Worm (Caenorhabditis elegans) whole organism, L4/young adult: ENCODE measurements around the gene clec-148.

Source experiments
- W03F9.2 ChIP-seq: fragments of 150-350 bp; optimal IDR thresholded peaks from 2 replicates; lab custom pipeline; 2014; ENCODE audit warnings: missing biosample characterization, missing genetic modification characterization
- dao-5 ChIP-seq: sonication (generic microtip); optimal IDR thresholded peaks from 2 replicates; lab custom pipeline; 2016; ENCODE audit warnings: missing genotype, missing genetic modification characterization, moderate library complexity, missing compliant biosample characterization
- him-1 ChIP-seq: sonication (generic microtip); optimal IDR thresholded peaks from 2 replicates; lab custom pipeline; 2016; ENCODE audit warnings: missing genotype, missing genetic modification reagents, missing genetic modification characterization, missing compliant biosample characterization

clec-148 gene

DNA sequence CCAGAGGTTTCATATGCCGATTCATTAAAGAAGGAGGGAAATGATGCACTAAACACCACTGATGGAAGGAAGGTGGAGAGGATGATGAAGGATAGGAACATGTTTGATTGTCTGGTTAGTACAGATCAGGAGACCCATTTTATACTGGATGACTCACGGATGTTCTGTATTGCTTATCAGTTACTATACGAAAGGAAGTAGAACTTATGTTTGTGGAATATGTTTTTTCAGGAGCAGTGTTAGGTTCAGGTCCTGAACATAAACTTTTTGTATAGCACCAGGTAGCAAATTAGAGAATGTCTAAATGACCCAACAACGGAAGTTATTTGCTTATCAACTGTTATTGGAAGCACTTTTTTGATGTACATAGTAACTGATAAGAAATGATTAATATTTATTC lies at the start of gene clec-148:
Gene clec-148 (minus strand): TSS at position 101 of the 400 bp plus-strand sequence.
- TF ChIP-seq dao-5 (tag; lab: Kevin White, UChicago) (no peak), him-1 (tag; lab: Kevin White, UChicago) (no peak), W03F9.2 (tag; lab: Kevin White, UChicago) (no peak)

DNA sequence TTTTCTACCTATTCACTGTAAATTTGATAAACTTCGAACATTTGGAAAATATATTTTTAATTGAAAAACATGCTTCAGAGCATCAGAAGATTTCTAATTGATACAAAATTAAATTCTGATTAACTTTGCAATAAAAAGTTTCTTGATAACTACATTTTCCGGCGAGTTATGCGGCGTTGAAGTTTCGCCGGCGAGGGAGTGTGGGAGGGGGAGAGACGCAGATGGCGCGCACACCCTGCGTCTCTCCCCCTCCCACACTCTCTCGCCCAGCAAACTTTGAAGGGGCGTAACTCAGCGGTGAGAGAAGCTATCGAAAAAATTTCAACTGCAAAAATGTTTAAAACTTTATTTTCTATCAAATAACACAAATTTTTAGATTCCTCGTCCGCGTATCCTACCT lies 46.9 kb upstream of the clec-148 start:
- no peak for TF ChIP-seq W03F9.2 (tag; lab: Kevin White, UChicago)
- TF ChIP-seq dao-5 (tag; lab: Kevin White, UChicago) = no peak
- no peak for TF ChIP-seq him-1 (tag; lab: Kevin White, UChicago)

DNA sequence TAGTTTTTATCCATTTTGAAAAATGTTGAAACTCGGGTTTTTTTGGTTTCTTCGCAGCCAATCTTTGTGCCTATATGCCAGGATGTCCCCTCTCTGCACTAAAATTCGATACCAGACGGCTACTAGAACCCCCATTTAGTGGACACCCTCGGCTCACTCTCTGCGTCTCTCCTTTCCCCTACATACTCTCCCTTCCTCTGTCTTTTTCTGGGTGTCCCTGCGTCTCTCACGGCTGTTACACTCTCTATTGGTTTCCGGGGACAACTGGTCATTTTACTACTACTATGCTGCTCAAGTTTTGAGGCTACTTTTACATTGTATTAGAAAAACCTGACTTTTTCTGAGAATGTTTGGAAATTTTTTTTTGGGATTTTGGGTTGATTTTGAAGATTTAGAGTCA lies 44.7 kb upstream of the clec-148 start:
- TF ChIP-seq dao-5 (tag; lab: Kevin White, UChicago) = no peak
- no peak for TF ChIP-seq W03F9.2 (tag; lab: Kevin White, UChicago)
- no peak for TF ChIP-seq him-1 (tag; lab: Kevin White, UChicago)

DNA sequence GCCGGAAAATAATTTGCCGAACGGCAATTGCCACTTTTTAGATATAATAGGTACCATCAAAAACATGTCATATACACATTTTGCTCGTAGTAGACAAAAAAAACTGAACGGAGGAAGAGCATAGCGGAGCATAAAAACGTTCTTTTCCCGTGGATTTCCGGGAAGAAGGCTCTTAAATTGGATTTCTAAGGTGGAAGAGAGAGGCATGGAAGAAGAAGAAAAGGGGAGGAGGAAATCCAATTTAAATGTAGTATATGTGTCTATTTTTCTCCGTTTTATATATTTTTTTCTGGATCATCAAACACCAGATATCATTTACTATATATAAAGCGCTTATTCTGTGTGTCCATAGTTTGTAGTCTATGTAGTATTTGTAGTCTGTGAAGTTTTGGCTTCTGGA lies 35.8 kb upstream of the clec-148 start:
- TF ChIP-seq him-1 (tag; lab: Kevin White, UChicago) (no peak), W03F9.2 (tag; lab: Kevin White, UChicago) (no peak), dao-5 (tag; lab: Kevin White, UChicago) (no peak)

DNA sequence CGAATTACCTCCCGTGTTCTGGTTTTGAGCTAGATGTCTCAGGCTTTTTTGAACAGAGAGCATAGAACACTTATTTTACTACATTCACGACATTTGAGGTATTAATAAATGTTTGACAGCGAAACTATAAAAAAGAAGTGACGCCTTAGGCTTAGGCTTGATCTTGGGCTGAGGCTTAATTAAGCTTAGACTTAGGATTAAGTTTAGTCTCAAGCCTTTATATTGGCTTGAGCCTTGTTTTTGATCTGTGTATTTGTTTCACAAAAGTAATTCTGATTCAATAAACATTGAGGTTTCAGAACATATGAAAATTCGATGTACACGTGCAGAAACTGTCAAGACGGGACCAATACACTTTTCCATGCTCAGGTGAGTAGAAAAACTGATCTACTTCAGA lies 34.1 kb upstream of the clec-148 start, which contains the start of gene klp-20:
Gene klp-20 (plus strand): TSS at position 298 of the 397 bp plus-strand sequence.
- TF ChIP-seq him-1 (tag; lab: Kevin White, UChicago) = no peak
- TF ChIP-seq dao-5 (tag; lab: Kevin White, UChicago) = no peak
- TF ChIP-seq W03F9.2 (tag; lab: Kevin White, UChicago) = no peak

DNA sequence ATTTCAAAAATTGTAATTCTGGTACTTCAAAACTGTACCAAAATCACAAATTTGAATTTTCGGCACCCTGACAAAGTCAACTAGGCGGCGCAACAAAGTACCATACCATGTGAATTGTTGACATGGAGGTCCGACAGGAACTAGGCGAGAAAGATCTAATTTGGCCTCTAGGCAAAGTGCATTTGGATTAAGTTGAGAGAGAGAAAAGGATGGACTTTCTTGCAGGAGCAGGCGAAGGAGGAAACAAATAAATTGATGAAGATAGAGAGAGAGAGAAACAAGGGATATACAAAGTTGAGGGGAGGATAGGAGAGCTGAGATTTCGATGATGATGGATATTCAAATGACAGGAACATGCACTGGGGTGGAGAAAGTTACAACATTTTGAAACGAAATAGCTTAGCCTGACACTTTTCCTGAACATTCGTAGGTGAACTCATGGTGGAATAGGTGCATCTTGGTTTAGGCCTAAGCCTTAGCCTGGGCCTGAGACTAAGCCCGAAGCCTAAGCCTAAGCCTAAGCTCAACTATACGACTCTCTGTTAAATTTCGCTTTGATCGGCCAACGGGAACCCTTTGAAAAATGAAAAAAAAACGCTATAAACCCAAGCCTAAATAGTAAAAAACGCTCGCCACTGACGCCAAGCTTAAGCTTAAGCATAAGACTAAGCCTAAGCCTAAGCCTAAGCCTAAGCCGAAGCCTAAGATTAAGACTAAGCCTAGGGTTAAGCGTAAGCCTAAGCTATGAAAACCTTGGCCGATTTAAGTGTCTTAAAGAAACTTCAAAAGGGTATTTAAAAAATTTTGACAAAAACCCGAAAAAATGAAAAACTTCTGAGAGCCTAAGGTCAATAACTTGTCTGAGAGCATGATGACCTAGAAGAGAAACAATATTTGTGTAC lies 33.4 kb upstream of the clec-148 start:
- TF ChIP-seq him-1 (tag; lab: Kevin White, UChicago) (no peak), W03F9.2 (tag; lab: Kevin White, UChicago) (no peak), dao-5 (tag; lab: Kevin White, UChicago) (no peak)

DNA sequence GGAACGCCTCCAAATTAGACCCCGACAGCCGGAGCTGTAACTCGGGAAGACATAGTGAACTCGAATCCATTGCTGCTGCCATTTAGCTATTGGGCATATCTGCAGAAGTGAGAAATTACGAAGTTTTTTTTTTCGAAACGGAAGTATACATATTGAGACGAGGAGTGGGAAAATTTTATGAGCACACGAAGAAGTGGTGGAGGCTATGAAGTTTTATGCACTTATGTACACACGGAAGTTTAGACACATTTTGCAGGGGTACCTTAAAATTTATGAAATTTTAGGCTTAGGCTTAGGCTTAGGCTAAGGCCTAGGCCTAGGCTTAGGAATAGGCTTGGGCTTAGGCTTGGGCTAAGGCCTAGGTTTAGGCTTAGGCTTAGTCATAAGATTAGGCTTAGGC lies 31.4 kb upstream of the clec-148 start, which contains the start of gene W10C4.1:
Gene W10C4.1 (minus strand): TSS at position 101 of the 400 bp plus-strand sequence.
- TF ChIP-seq W03F9.2 (tag; lab: Kevin White, UChicago) (no peak), dao-5 (tag; lab: Kevin White, UChicago) (no peak)

DNA sequence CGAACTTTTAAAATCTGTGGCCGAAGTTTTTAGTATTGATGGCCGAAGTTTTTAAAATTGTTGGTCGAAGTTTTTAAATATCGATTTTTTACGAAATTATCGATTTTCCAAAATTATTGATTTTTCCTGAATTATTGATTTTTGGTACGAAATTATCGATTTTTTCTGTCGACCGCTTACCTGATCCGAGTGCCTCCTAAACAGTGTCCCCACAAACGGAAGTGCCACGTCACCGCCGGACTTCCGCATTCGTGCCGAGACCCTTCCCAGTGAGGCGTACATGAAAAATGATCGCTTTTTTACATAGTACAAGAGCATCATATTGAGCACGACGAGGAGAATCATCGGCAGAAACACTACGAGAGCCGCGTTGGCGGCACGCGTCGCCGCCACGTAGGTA lies 28.3 kb upstream of the clec-148 start:
- TF ChIP-seq W03F9.2 (tag; lab: Kevin White, UChicago) (no peak), dao-5 (tag; lab: Kevin White, UChicago) (no peak), him-1 (tag; lab: Kevin White, UChicago) (no peak)

DNA sequence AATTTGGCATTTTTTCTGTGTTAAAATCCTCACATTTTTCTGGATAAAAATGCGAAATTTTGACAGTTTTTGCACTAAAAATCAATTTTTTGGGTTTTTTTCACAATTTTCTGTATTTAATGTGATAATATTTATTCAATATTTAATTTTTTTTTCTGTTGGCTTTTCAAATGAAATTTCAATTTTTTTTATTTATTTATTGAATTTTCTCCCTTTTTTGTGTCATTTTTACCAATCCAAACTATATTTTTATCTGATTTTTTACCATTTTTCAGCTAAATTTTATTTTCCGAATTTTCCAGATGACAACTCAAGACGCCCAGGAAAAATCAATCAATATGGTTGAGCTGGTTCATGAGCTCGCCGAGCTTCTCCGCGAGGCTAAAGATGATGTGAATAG lies 18.5 kb upstream of the clec-148 start, which contains the start of gene F40G9.17:
Gene F40G9.17 (plus strand): TSS at position 301 of the 400 bp plus-strand sequence.
- TF ChIP-seq W03F9.2 (tag; lab: Kevin White, UChicago) (no peak), him-1 (tag; lab: Kevin White, UChicago) (no peak), dao-5 (tag; lab: Kevin White, UChicago) (no peak)

DNA sequence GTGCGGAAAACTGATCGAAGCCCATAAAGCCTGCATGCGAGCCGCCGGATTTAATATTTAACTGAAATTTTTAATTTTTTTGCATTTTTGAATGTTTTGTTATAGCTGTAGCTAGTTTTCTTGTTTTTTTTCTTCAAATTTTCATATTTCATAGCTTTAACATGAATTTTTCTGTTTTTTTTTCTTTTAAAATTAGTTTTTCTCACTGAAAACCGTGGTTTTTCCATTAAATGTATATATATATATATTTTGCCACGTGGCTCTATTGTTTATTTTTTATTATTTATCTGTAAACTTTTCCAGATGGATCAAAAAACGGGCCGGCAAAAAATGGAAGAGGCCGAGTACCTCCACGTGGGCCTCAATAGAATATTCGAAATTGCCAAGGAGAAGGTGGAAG lies 16.2 kb upstream of the clec-148 start, which contains the start of gene sec-20:
Gene sec-20 (plus strand): TSS at position 301 of the 400 bp plus-strand sequence.
- TF ChIP-seq him-1 (tag; lab: Kevin White, UChicago) (no peak), dao-5 (tag; lab: Kevin White, UChicago) (no peak), W03F9.2 (tag; lab: Kevin White, UChicago) (no peak)

DNA sequence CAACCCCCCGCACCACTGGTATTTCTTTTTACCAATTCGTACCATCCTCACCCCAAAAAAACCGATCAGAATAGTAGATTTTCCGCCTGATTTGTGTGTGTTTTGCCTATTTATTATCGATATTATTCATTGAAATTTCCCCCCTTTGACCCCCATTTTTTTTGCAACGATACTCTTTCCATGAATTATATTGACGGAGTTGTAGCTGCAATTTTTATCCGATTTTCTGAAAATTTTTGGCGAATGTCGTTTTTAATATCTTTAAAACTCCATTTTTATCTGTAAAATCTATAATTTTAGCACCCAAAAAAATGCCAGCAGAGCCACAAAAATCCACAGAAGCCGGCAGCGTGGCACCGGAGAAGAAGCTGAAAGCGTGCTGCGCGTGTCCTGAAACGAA lies 15.1 kb upstream of the clec-148 start, which contains the start of gene cox-17:
Gene cox-17 (plus strand): TSS at position 301 of the 400 bp plus-strand sequence.
- TF ChIP-seq him-1 (tag; lab: Kevin White, UChicago) = no peak
- TF ChIP-seq dao-5 (tag; lab: Kevin White, UChicago) = no peak
- TF ChIP-seq W03F9.2 (tag; lab: Kevin White, UChicago) = no peak

DNA sequence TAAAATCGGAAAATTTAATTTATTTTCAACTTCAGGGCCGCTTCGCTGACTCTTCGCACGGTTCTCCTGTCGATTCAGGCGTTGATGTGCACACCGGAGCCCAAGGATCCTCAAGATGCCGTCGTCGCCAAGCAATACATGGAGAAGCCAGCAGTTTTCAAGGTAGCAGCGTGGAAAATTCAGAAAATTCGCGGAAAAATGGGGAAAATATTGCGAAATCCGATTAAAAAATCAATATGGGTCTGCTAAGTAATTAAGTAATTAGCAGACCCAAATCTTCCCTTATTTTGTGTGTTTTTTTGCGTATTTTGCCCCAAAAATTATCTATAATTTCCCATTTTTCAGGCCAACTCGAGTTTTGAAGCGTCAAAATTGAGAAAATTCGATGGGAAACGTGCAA lies 13.6 kb upstream of the clec-148 start:
- TF ChIP-seq W03F9.2 (tag; lab: Kevin White, UChicago) = no peak
- no peak for TF ChIP-seq dao-5 (tag; lab: Kevin White, UChicago)
- TF ChIP-seq him-1 (tag; lab: Kevin White, UChicago) = no peak

DNA sequence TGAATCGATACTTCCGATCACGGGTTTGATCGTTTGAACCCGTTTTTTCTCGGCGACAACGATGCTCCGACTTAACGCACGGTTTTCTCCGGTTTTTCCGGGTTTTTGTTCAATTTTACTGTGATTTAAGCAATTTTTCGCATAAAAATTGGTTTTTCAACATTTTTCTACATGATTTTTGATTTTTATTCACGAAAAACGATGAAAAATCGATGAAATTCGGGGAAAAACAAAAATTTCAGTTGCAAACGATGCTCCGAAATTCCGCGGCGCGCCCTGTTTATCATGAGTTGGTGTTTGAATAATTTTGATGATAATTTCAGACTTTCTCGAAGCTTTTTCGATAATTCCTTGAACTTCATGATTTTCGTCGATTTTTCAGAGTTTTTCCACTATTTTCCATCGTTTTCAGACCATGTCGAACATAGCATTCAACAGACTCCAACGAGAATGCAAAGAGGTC lies 12.8 kb upstream of the clec-148 start, which contains the start of gene ubc-20:
Gene ubc-20 (plus strand): TSS at position 413 of the 463 bp plus-strand sequence.
- TF ChIP-seq him-1 (tag; lab: Kevin White, UChicago) = no peak
- TF ChIP-seq dao-5 (tag; lab: Kevin White, UChicago) = no peak
- no peak for TF ChIP-seq W03F9.2 (tag; lab: Kevin White, UChicago)
